Worm (Caenorhabditis elegans) whole organism, L1 larva: ENCODE measurements around the gene F54E7.6.

Experiments
- ceh-82 ChIP-seq, 3 experiments: fragments of 150-350 bp in 1 of 3; sonication (generic microtip) in 2 of 3; optimal IDR thresholded peaks; 2 replicates each; lab custom pipeline; 2014 to 2017; ENCODE audit warnings: missing biosample characterization in 3 of 3, missing genetic modification characterization in 3 of 3
- egl-27 ChIP-seq, 2 experiments: fragments of 150-350 bp in 1 of 2; sonication (generic microtip); optimal IDR thresholded peaks; 3 replicates each; lab custom pipeline; 2017 to 2018; ENCODE audit warnings: missing biosample characterization in 2 of 2, missing genetic modification characterization in 2 of 2, missing genetic modification reagents in 2 of 2
- fos-1 ChIP-seq: fragments of 150-350 bp; optimal IDR thresholded peaks from 2 replicates; lab custom pipeline; 2014; ENCODE audit warnings: missing biosample characterization, missing genetic modification characterization
- irx-1 ChIP-seq: sonication (generic microtip); optimal IDR thresholded peaks from 2 replicates; lab custom pipeline; 2016; ENCODE audit warnings: missing genetic modification characterization, missing compliant biosample characterization
- mef-2 ChIP-seq: fragments of 150-350 bp; optimal IDR thresholded peaks from 2 replicates; lab custom pipeline; 2014; ENCODE audit warnings: missing biosample characterization, missing genetic modification characterization
- vab-15 ChIP-seq: sonication (generic microtip); optimal IDR thresholded peaks from 2 replicates; lab custom pipeline; 2017; ENCODE audit warnings: missing genotype, mild to moderate bottlenecking, missing genetic modification characterization, missing compliant biosample characterization

DNA sequence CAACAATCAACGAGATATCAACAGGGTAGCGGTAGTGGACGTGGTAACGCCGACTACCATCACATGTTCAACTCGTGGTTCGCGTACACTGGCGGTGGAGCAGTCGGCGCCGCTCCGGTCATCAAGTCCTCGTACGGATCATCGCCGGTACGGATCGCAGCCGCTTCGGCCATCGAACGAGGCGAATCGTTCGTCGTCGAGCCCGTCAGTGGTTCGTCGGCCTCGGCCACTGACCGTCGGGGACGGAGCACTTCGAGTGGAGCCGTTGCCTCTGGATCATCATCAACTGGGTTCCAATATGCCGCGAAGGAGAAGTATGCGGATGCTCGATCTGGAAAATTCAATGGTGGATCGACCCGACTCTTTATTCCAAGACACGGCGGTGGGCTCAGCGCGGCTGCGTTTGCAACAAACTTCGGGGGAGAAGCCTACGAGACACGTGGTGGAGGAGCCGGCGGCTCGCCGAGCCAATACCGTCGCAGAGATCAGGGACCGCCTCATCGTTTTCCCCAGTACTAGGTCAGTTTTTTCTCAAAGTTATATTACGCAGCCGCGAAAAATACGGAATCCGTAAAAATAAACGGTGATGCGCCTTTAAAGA, 14.6 kb upstream of the F54E7.6 start:
- TF ChIP-seq ceh-82 (tag; optimal IDR thresholded peaks at IDR 0.05; lab: Kevin White, UChicago) (no peak), irx-1 (tag; lab: Kevin White, UChicago) (no peak), vab-15 (tag; lab: Kevin White, UChicago) (no peak), egl-27 (tag; optimal IDR thresholded peaks at IDR 0.05; lab: Kevin White, UChicago) (no peak), mef-2 (tag; lab: Kevin White, UChicago) (no peak), fos-1 (no peak)
